In the genomic region with DNA sequence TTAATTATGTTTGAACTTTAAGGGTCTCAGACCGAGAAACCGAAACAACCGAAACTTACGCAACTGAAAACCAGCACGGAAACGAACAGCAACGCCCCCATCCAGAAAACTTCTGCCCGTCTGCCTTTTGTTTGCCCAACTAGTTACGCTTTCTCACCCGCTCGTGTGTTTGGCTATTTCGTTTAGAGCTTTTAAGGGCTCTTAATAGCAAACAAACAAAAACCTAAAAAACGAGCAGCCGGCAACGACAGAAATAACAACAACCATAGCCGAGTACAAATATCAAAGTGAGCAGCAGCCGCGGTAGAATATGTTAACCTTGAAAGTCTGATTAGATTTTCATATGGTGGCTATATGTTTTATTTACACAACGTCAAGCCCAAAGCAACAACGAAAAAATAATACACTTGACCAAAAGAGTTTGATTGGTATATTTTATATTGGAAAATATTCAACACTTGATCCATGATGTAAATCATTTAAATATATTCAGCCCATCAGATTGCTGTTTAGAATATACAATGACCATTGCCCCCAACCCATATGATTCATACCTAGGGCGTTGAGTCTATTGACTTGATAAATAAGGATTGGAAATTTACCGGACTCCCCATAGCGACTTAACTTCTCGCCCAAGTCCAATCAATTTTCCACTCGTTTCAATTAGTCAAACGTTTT, we compare ENCODE assay signal across 3 fruit fly cellular contexts.
TF ChIP-seq lines count a peak whose summit lies in the region.

No protein-coding gene starts in this region.

- no peak for TF ChIP-seq CTCF in whole organism, embryonic (GFP tag; optimal IDR thresholded peaks at IDR 0.05; lab: Kevin White, UChicago)

TF ChIP-seq in whole organism, adult, 20 proteins besides CTCF, POLR2A, EP300 and RAD21:
- TF ChIP-seq CG7045 (GFP tag; optimal IDR thresholded peaks at IDR 0.05; lab: Kevin White, UChicago) (no peak), kay (GFP tag; lab: Kevin White, UChicago; ENCODE audit: borderline replicate concordance) (peak; percentile 96), ovo (GFP tag; optimal IDR thresholded peaks at IDR 0.05; lab: Kevin White, UChicago) (no peak), CG12768 (GFP tag; optimal IDR thresholded peaks at IDR 0.05; lab: Kevin White, UChicago) (peak; percentile 39), cic (GFP tag; optimal IDR thresholded peaks at IDR 0.05; lab: Kevin White, UChicago) (peak; percentile 30), CG33017 (tag; optimal IDR thresholded peaks at IDR 0.05; lab: Kevin White, UChicago) (peak; percentile 18)

TF ChIP-seq in whole organism, embryonic, 481 proteins besides CTCF, POLR2A, EP300 and RAD21 (continues in another document):
- TF ChIP-seq CG17568 (GFP tag; optimal IDR thresholded peaks at IDR 0.05; lab: Kevin White, UChicago) (peak; percentile 41), Nf-YB (GFP tag; optimal IDR thresholded peaks at IDR 0.05; lab: Kevin White, UChicago) (no peak), unpg (GFP tag; optimal IDR thresholded peaks at IDR 0.05; lab: Kevin White, UChicago) (peak; percentile 5), fd96Cb (tag; optimal IDR thresholded peaks at IDR 0.05; lab: Kevin White, UChicago) (no peak), CG3726 (GFP tag; IDR thresholded peaks at IDR 0.05; lab: Robert Waterston, UW) (no peak), CG31441 (GFP tag; IDR thresholded peaks at IDR 0.05; lab: Robert Waterston, UW) (no peak), nau (GFP tag; optimal IDR thresholded peaks at IDR 0.05; lab: Kevin White, UChicago) (peak; percentile 57), Deaf1 (tag; optimal IDR thresholded peaks at IDR 0.05; lab: Kevin White, UChicago) (peak; percentile 78), CG6254 (GFP tag; optimal IDR thresholded peaks at IDR 0.05; lab: Kevin White, UChicago) (no peak), nerfin-1 (tag; optimal IDR thresholded peaks at IDR 0.05; lab: Kevin White, UChicago) (no peak), CG18262 (tag; optimal IDR thresholded peaks at IDR 0.05; lab: Kevin White, UChicago) (no peak), CG1233 (GFP tag; optimal IDR thresholded peaks at IDR 0.05; lab: Kevin White, UChicago) (no peak), Atf6 (GFP tag; IDR thresholded peaks at IDR 0.05; lab: Robert Waterston, UW) (no peak), en (GFP tag; optimal IDR thresholded peaks at IDR 0.05; lab: Kevin White, UChicago) (no peak), bowl (GFP tag; IDR thresholded peaks at IDR 0.05; lab: Robert Waterston, UW) (no peak), Six4 (GFP tag; optimal IDR thresholded peaks at IDR 0.05; lab: Kevin White, UChicago) (no peak), Rfx (GFP tag; IDR thresholded peaks at IDR 0.05; lab: Robert Waterston, UW) (peak; percentile 7; the same call in 1 of the 2 replicates), CG4730 (GFP tag; IDR thresholded peaks at IDR 0.05; lab: Robert Waterston, UW) (no peak), Nf-YA (GFP tag; IDR thresholded peaks at IDR 0.05; lab: Robert Waterston, UW) (no peak), mirr (GFP tag; optimal IDR thresholded peaks at IDR 0.05; lab: Kevin White, UChicago) (peak; percentile 85), CG11456 (GFP tag; IDR thresholded peaks at IDR 0.05; lab: Robert Waterston, UW) (no peak), Fer3 (tag; optimal IDR thresholded peaks at IDR 0.05; lab: Kevin White, UChicago) (no peak), Hmr (GFP tag; optimal IDR thresholded peaks at IDR 0.05; lab: Kevin White, UChicago) (peak; percentile 50), Dbx (GFP tag; IDR thresholded peaks at IDR 0.05; lab: Robert Waterston, UW) (no peak; the same call in 2 of the 3 replicates), crp (GFP tag; optimal IDR thresholded peaks at IDR 0.05; lab: Kevin White, UChicago) (no peak), mam (GFP tag; optimal IDR thresholded peaks at IDR 0.05; lab: Kevin White, UChicago) (no peak), CG17912 (GFP tag; optimal IDR thresholded peaks at IDR 0.05; lab: Kevin White, UChicago) (peak; percentile 10), CG18011 (GFP tag; optimal IDR thresholded peaks at IDR 0.05; lab: Kevin White, UChicago) (peak; percentile 32), jigr1 (GFP tag; IDR thresholded peaks at IDR 0.05; lab: Robert Waterston, UW) (no peak), pita (GFP tag; optimal IDR thresholded peaks at IDR 0.05; lab: Kevin White, UChicago) (no peak), sens (GFP tag; lab: Kevin White, UChicago) (peak; percentile 59), trem (tag; optimal IDR thresholded peaks at IDR 0.05; lab: Kevin White, UChicago) (no peak), CG8281 (tag; optimal IDR thresholded peaks at IDR 0.05; lab: Kevin White, UChicago) (no peak), CG7556 (GFP tag; optimal IDR thresholded peaks at IDR 0.05; lab: Kevin White, UChicago) (no peak), gsb (GFP tag; IDR thresholded peaks at IDR 0.05; lab: Robert Waterston, UW) (no peak), pzg (GFP tag; optimal IDR thresholded peaks at IDR 0.05; lab: Kevin White, UChicago) (no peak), CG10431 (GFP tag; optimal IDR thresholded peaks at IDR 0.05; lab: Kevin White, UChicago) (no peak), dimm (GFP tag; IDR thresholded peaks at IDR 0.05; lab: Robert Waterston, UW) (no peak), Adf1 (GFP tag; IDR thresholded peaks at IDR 0.05; lab: Robert Waterston, UW) (peak; percentile 55; the same call in 1 of the 2 replicates), CG17385 (GFP tag; optimal IDR thresholded peaks at IDR 0.05; lab: Kevin White, UChicago) (no peak), ems (GFP tag; optimal IDR thresholded peaks at IDR 0.05; lab: Kevin White, UChicago) (no peak)

TF ChIP-seq in whole organism, prepupa, 60 proteins besides CTCF, POLR2A, EP300 and RAD21:
- TF ChIP-seq cyc (GFP tag; optimal IDR thresholded peaks at IDR 0.05; lab: Kevin White, UChicago) (no peak), svp (GFP tag; lab: Kevin White, UChicago) (peak; percentile 20), fkh (GFP tag; optimal IDR thresholded peaks at IDR 0.05; lab: Kevin White, UChicago) (peak; percentile 94), Eip93F (GFP tag; optimal IDR thresholded peaks at IDR 0.05; lab: Kevin White, UChicago) (no peak)
